Fruit fly (Drosophila melanogaster) whole organism, embryonic: ENCODE measurements around the gene Cyp12a5.

Experiments used
- Aef1 ChIP-seq: fragments of 200-800 bp; sonication (Bioruptor generic); IDR thresholded peaks from 3 replicates; pipeline ENCODE4 v1.3.6; 2022; ENCODE audit warnings: missing biosample characterization, missing genetic modification characterization
- B-H2 ChIP-seq: fragments of 200-800 bp; sonication (Bioruptor generic); optimal IDR thresholded peaks from 2 replicates; lab custom pipeline; 2018; ENCODE audit warnings: missing biosample characterization, mild to moderate bottlenecking, missing genetic modification characterization
- Bgb ChIP-seq: fragments of 200-800 bp; sonication (Bioruptor generic); IDR thresholded peaks from 2 replicates; pipeline ENCODE4 v1.3.6; 2022; ENCODE audit warnings: missing biosample characterization, missing genetic modification characterization; ENCODE audit not compliant: partially characterized antibody
- CG11085 ChIP-seq: fragments of 200-800 bp; sonication (Bioruptor generic); IDR thresholded peaks from 2 replicates; pipeline ENCODE4 v1.3.6; 2022; ENCODE audit warnings: missing biosample characterization, missing genetic modification characterization
- CG11504 ChIP-seq: fragments of 200-800 bp; sonication (Bioruptor generic); optimal IDR thresholded peaks from 3 replicates; lab custom pipeline; 2019; ENCODE audit warnings: missing biosample characterization, mild to moderate bottlenecking, missing genetic modification characterization, moderate library complexity
- CG12071 ChIP-seq: fragments of 200-800 bp; sonication (Bioruptor generic); optimal IDR thresholded peaks from 3 replicates; lab custom pipeline; 2018; ENCODE audit warnings: missing biosample characterization, mild to moderate bottlenecking, missing genetic modification characterization
- CG12391 ChIP-seq: fragments of 200-800 bp; sonication (Bioruptor generic); optimal IDR thresholded peaks from 3 replicates; lab custom pipeline; 2018; ENCODE audit warnings: missing biosample characterization, mild to moderate bottlenecking, missing genetic modification characterization, moderate library complexity
- CG12659 ChIP-seq: fragments of 200-800 bp; sonication (Bioruptor generic); optimal IDR thresholded peaks from 3 replicates; lab custom pipeline; 2017; ENCODE audit warnings: mild to moderate bottlenecking, missing biosample characterization, missing genetic modification reagents, missing genetic modification characterization
- CG13287 ChIP-seq: fragments of 200-800 bp; sonication (Bioruptor generic); IDR thresholded peaks from 2 replicates; pipeline ENCODE4 v1.3.6; 2022; ENCODE audit warnings: missing biosample characterization, missing genetic modification characterization; ENCODE audit not compliant: partially characterized antibody
- CG13894 ChIP-seq: fragments of 200-800 bp; sonication (Bioruptor generic); optimal IDR thresholded peaks from 3 replicates; lab custom pipeline; 2018; ENCODE audit warnings: missing biosample characterization, mild to moderate bottlenecking, missing genetic modification characterization, moderate library complexity
- CG14441 ChIP-seq: fragments of 200-800 bp; sonication (Bioruptor generic); IDR thresholded peaks from 2 replicates; pipeline ENCODE4 v1.3.6; 2022; ENCODE audit warnings: missing biosample characterization, missing genetic modification characterization
- CG17328 ChIP-seq: fragments of 200-800 bp; sonication (Bioruptor generic); IDR thresholded peaks from 2 replicates; pipeline ENCODE4 v1.3.6; 2022; ENCODE audit warnings: missing biosample characterization, missing genetic modification characterization
- CG17385 ChIP-seq: fragments of 200-800 bp; sonication (Bioruptor generic); optimal IDR thresholded peaks from 3 replicates; lab custom pipeline; 2018; ENCODE audit warnings: missing biosample characterization, mild to moderate bottlenecking, missing genetic modification characterization
- CG32772 ChIP-seq: fragments of 200-800 bp; sonication (Bioruptor generic); IDR thresholded peaks from 2 replicates; pipeline ENCODE4 v1.3.6; 2022; ENCODE audit warnings: missing biosample characterization, missing genetic modification characterization
- CG6175 ChIP-seq: fragments of 200-800 bp; sonication (Bioruptor generic); IDR thresholded peaks from 3 replicates; pipeline ENCODE4 v1.3.6; 2022; ENCODE audit warnings: missing biosample characterization, missing genetic modification characterization
- CG7556 ChIP-seq: fragments of 200-800 bp; sonication (Bioruptor generic); optimal IDR thresholded peaks from 2 replicates; lab custom pipeline; 2017; ENCODE audit warnings: missing biosample characterization, mild to moderate bottlenecking, missing genetic modification characterization
- CG8359 ChIP-seq: fragments of 200-800 bp; sonication (Bioruptor generic); optimal IDR thresholded peaks from 2 replicates; lab custom pipeline; 2017; ENCODE audit warnings: missing biosample characterization, mild to moderate bottlenecking, missing genetic modification characterization, borderline replicate concordance
- CG9797 ChIP-seq: fragments of 200-800 bp; sonication (Bioruptor generic); optimal IDR thresholded peaks from 3 replicates; lab custom pipeline; 2018; ENCODE audit warnings: missing biosample characterization, mild to moderate bottlenecking, missing genetic modification characterization
- Chrac-16 ChIP-seq: fragments of 200-800 bp; sonication (Bioruptor generic); optimal IDR thresholded peaks from 3 replicates; lab custom pipeline; 2016; ENCODE audit warnings: missing biosample characterization, missing genetic modification characterization
- Elba2 ChIP-seq: fragments of 200-800 bp; sonication (Bioruptor generic); optimal IDR thresholded peaks from 3 replicates; lab custom pipeline; 2016; ENCODE audit warnings: missing biosample characterization, missing genetic modification characterization
- Fer3 ChIP-seq: fragments of 200-800 bp; sonication (Bioruptor generic); optimal IDR thresholded peaks from 2 replicates; lab custom pipeline; 2018; ENCODE audit warnings: missing biosample characterization, mild to moderate bottlenecking, missing genetic modification characterization, moderate library complexity
- HmgZ ChIP-seq: fragments of 200-800 bp; sonication (Bioruptor generic); optimal IDR thresholded peaks from 2 replicates; lab custom pipeline; 2018; ENCODE audit warnings: missing biosample characterization, mild to moderate bottlenecking, missing genetic modification characterization
- Lhr ChIP-seq: fragments of 200-800 bp; sonication (Bioruptor generic); optimal IDR thresholded peaks from 3 replicates; lab custom pipeline; 2017; ENCODE audit warnings: mild to moderate bottlenecking, missing biosample characterization, missing genetic modification reagents, missing genetic modification characterization
- Med ChIP-seq: fragments of 200-800 bp; sonication (Bioruptor generic); peaks from one replicate; lab custom pipeline; 2016; ENCODE audit warnings: missing biosample characterization, missing genetic modification characterization, mild to moderate bottlenecking, inconsistent platforms, moderate library complexity
- Myb ChIP-seq: fragments of 200-800 bp; sonication (Bioruptor generic); optimal IDR thresholded peaks from 2 replicates; lab custom pipeline; 2016; ENCODE audit warnings: missing biosample characterization, missing genetic modification characterization
- NC2α ChIP-seq: fragments of 200-800 bp; sonication (Bioruptor generic); optimal IDR thresholded peaks from 2 replicates; lab custom pipeline; 2016; ENCODE audit warnings: missing biosample characterization, missing genetic modification characterization
- Oaz ChIP-seq: fragments of 200-800 bp; sonication (Bioruptor generic); IDR thresholded peaks from 2 replicates; pipeline ENCODE4 v1.3.6; 2022; ENCODE audit warnings: missing biosample characterization, missing genetic modification characterization
- Opbp ChIP-seq: fragments of 200-800 bp; sonication (Bioruptor generic); IDR thresholded peaks from 3 replicates; pipeline ENCODE4 v1.3.6; 2022; ENCODE audit warnings: missing biosample characterization, missing genetic modification characterization; ENCODE audit not compliant: partially characterized antibody
- PHDP ChIP-seq: fragments of 200-800 bp; sonication (Bioruptor generic); optimal IDR thresholded peaks from 3 replicates; lab custom pipeline; 2018; ENCODE audit warnings: missing biosample characterization, mild to moderate bottlenecking, missing genetic modification characterization, moderate library complexity
- Scr ChIP-seq: fragments of 200-800 bp; sonication (Bioruptor generic); IDR thresholded peaks from 2 replicates; pipeline ENCODE4 v1.3.6; 2022; ENCODE audit warnings: missing biosample characterization, missing genetic modification characterization; ENCODE audit not compliant: partially characterized antibody
- bbx ChIP-seq: fragments of 200-800 bp; sonication (Bioruptor generic); IDR thresholded peaks from 2 replicates; pipeline ENCODE4 v1.3.6; 2022; ENCODE audit warnings: missing biosample characterization, missing genetic modification characterization; ENCODE audit not compliant: partially characterized antibody
- cas ChIP-seq: fragments of 200-800 bp; sonication (Bioruptor generic); IDR thresholded peaks from 2 replicates; pipeline ENCODE4 v1.3.6; 2022; ENCODE audit warnings: missing biosample characterization, missing genetic modification characterization
- crol ChIP-seq: fragments of 200-800 bp; sonication (Bioruptor generic); IDR thresholded peaks from 2 replicates; pipeline ENCODE4 v1.3.6; 2022; ENCODE audit warnings: missing biosample characterization, missing genetic modification characterization
- ewg ChIP-seq: fragments of 200-800 bp; sonication (Bioruptor generic); optimal IDR thresholded peaks from 3 replicates; lab custom pipeline; 2017; ENCODE audit warnings: mild to moderate bottlenecking, missing biosample characterization, missing genetic modification reagents, missing genetic modification characterization
- fd3F ChIP-seq: fragments of 200-800 bp; sonication (Bioruptor generic); optimal IDR thresholded peaks from 2 replicates; lab custom pipeline; 2018; ENCODE audit warnings: missing biosample characterization, mild to moderate bottlenecking, missing genetic modification characterization, moderate library complexity
- fd96Cb ChIP-seq: fragments of 200-800 bp; sonication (Bioruptor generic); optimal IDR thresholded peaks from 2 replicates; lab custom pipeline; 2018; ENCODE audit warnings: missing biosample characterization, mild to moderate bottlenecking, missing genetic modification characterization, moderate library complexity
- gce ChIP-seq: fragments of 200-800 bp; sonication (Bioruptor generic); IDR thresholded peaks from 3 replicates; pipeline ENCODE4 v1.3.6; 2022; ENCODE audit warnings: missing biosample characterization, missing genetic modification characterization
- h ChIP-seq: fragments of >200 bp; optimal IDR thresholded peaks from 2 replicates; lab custom pipeline; 2017
- hb ChIP-seq: fragments of 200-800 bp; sonication (Bioruptor generic); IDR thresholded peaks from 3 replicates; pipeline ENCODE4 v1.3.6; 2022; ENCODE audit warnings: missing biosample characterization, missing genetic modification characterization; ENCODE audit not compliant: partially characterized antibody
- kni ChIP-seq: fragments of 200-800 bp; sonication (Bioruptor generic); optimal IDR thresholded peaks from 3 replicates; lab custom pipeline; 2017; ENCODE audit warnings: mild to moderate bottlenecking, missing biosample characterization, missing genetic modification reagents, missing genetic modification characterization
- psq ChIP-seq: fragments of 200-800 bp; sonication (Bioruptor generic); optimal IDR thresholded peaks from 2 replicates; lab custom pipeline; 2017; ENCODE audit warnings: missing biosample characterization, missing genetic modification characterization
- pzg ChIP-seq: fragments of 200-800 bp; sonication (Bioruptor generic); optimal IDR thresholded peaks from 3 replicates; lab custom pipeline; 2018; ENCODE audit warnings: missing biosample characterization, mild to moderate bottlenecking, missing genetic modification characterization, moderate library complexity
- run ChIP-seq: fragments of 200-800 bp; sonication (Bioruptor generic); optimal IDR thresholded peaks from 3 replicates; lab custom pipeline; 2018; ENCODE audit warnings: missing biosample characterization, mild to moderate bottlenecking, missing genetic modification characterization
- slp2 ChIP-seq: fragments of 200-800 bp; sonication (Bioruptor generic); optimal IDR thresholded peaks from 2 replicates; lab custom pipeline; 2016; ENCODE audit warnings: missing biosample characterization, missing genetic modification characterization
- sna ChIP-seq: fragments of 200-800 bp; sonication (Bioruptor generic); IDR thresholded peaks from 2 replicates; pipeline ENCODE4 v1.3.6; 2022; ENCODE audit warnings: missing biosample characterization, missing genetic modification characterization; ENCODE audit not compliant: partially characterized antibody
- stwl ChIP-seq: fragments of 200-800 bp; sonication (Bioruptor generic); optimal IDR thresholded peaks from 3 replicates; lab custom pipeline; 2018; ENCODE audit warnings: missing biosample characterization, mild to moderate bottlenecking, missing genetic modification characterization, moderate library complexity
- tna ChIP-seq: fragments of 200-800 bp; sonication (Bioruptor generic); IDR thresholded peaks from 2 replicates; pipeline ENCODE4 v1.3.6; 2022; ENCODE audit warnings: missing biosample characterization, missing genetic modification characterization; ENCODE audit not compliant: partially characterized antibody
- trem ChIP-seq: fragments of 200-800 bp; optimal IDR thresholded peaks from 3 replicates; lab custom pipeline; 2019; ENCODE audit warnings: missing biosample characterization, mild to moderate bottlenecking, missing genetic modification characterization, moderate library complexity
- ttk ChIP-seq: fragments of 200-800 bp; sonication (Bioruptor generic); IDR thresholded peaks from 2 replicates; pipeline ENCODE4 v2.1.2; 2022; ENCODE audit warnings: missing biosample characterization, missing genetic modification characterization

Cyp12a5 gene

DNA sequence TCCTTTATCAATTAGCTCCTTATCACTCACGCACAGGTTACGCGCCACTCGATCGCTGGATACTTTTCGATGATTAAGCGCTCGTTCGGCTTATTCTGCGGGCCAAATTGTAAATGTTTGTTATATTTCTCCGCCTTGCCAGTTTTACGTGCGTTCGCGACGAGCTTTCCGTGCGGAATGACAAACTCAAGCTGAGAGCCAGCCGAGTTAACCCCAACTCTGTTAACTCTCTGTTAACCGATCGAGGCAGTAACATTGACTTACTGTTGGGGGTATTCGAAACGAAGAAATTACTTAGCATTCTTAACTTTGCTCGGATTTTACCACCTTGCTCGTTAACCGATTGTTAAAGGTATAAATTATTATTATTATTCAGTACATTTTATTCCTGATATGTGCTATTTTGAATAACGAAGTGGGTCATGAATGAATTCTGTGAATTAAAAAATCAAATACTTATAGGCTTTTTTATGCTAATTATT, 21.1 kb downstream of the Cyp12a5 start, which contains the start of gene CG5835 (continued):
- no peak for TF ChIP-seq Chrac-16 (GFP tag; lab: Kevin White, UChicago)
- no peak for TF ChIP-seq trem (tag; lab: Kevin White, UChicago)
- TF ChIP-seq B-H2 = peak; percentile 12
- peak; percentile 21 for TF ChIP-seq Fer3
- no peak for TF ChIP-seq Elba2 (GFP tag; lab: Kevin White, UChicago)
- no peak for TF ChIP-seq Myb
- TF ChIP-seq Scr = 0 out of 2 replicates have a peak, but pooled peaks have one; percentile 12
- TF ChIP-seq run (tag; lab: Kevin White, UChicago) = no peak
- no peak for TF ChIP-seq cas (GFP tag; lab: Robert Waterston, UW)
- TF ChIP-seq crol (GFP tag; lab: Robert Waterston, UW) = no peak
- TF ChIP-seq Aef1 = no peak
- peak; percentile 53; the same call in 1 of the 2 replicates for TF ChIP-seq Bgb
- TF ChIP-seq ttk = no peak
- TF ChIP-seq stwl (tag; lab: Kevin White, UChicago) = peak; percentile 10
- no peak for TF ChIP-seq NC2α
- TF ChIP-seq CG13287 = peak; percentile 56; the same call in 1 of the 2 replicates
- TF ChIP-seq CG14441 (GFP tag; lab: Robert Waterston, UW) = no peak
- TF ChIP-seq Opbp (GFP tag; lab: Robert Waterston, UW) = 0 out of 3 replicates have a peak, but pooled peaks have one; percentile 38
- peak; percentile 50 for TF ChIP-seq CG8359 (GFP tag; lab: Kevin White, UChicago)
- no peak for TF ChIP-seq CG9797 (GFP tag; lab: Kevin White, UChicago)
- peak; percentile 54 for TF ChIP-seq CG12659 (GFP tag; lab: Kevin White, UChicago)
- TF ChIP-seq Oaz (GFP tag; lab: Robert Waterston, UW) = no peak
- no peak for TF ChIP-seq tna
- no peak for TF ChIP-seq ewg (GFP tag; lab: Kevin White, UChicago)
- TF ChIP-seq CG7556 (GFP tag; lab: Kevin White, UChicago) = no peak
- TF ChIP-seq kni (GFP tag; lab: Kevin White, UChicago) = no peak
- no peak for TF ChIP-seq fd96Cb (tag; lab: Kevin White, UChicago)
- peak; percentile 11 for TF ChIP-seq CG13894 (tag; lab: Kevin White, UChicago)
- TF ChIP-seq h (lab: Kevin White, UChicago) = no peak
- no peak for TF ChIP-seq Lhr (GFP tag; lab: Kevin White, UChicago)
- TF ChIP-seq CG11085 (GFP tag; lab: Robert Waterston, UW) = 0 out of 2 replicates have a peak, but pooled peaks have one; percentile 23
- peak; percentile 20 for TF ChIP-seq CG12071 (GFP tag; lab: Kevin White, UChicago)
- no peak; the same call in 1 of the 2 replicates for TF ChIP-seq bbx
- peak; percentile 74 for TF ChIP-seq Med (GFP tag; lab: Kevin White, UChicago)
- TF ChIP-seq CG17328 = no peak
- peak; percentile 8 for TF ChIP-seq PHDP (tag; lab: Kevin White, UChicago)
- no peak for TF ChIP-seq CG6175
- TF ChIP-seq psq (GFP tag; lab: Kevin White, UChicago) = no peak
- TF ChIP-seq CG11504 (tag; lab: Kevin White, UChicago) = peak; percentile 12
- no peak for TF ChIP-seq hb (GFP tag; lab: Robert Waterston, UW)
- peak; percentile 52 for TF ChIP-seq HmgZ (tag; lab: Kevin White, UChicago)
- peak; percentile 11 for TF ChIP-seq pzg (GFP tag; lab: Kevin White, UChicago)
- TF ChIP-seq fd3F = no peak
- TF ChIP-seq CG12391 = peak; percentile 29
- TF ChIP-seq CG17385 (GFP tag; lab: Kevin White, UChicago) = peak; percentile 15
- no peak for TF ChIP-seq sna (GFP tag; lab: Robert Waterston, UW)
- TF ChIP-seq gce (GFP tag; lab: Robert Waterston, UW) = no peak
- no peak for TF ChIP-seq slp2 (GFP tag; lab: Kevin White, UChicago)
- no peak for TF ChIP-seq CG32772 (GFP tag; lab: Robert Waterston, UW)
